Worm (Caenorhabditis elegans) whole organism, midembryonic: Measurements from ENCODE around the gene tofu-2.

Source experiments
- flt-1 ChIP-seq: fragments of 200-800 bp; sonication (Bioruptor generic); IDR thresholded peaks from 2 replicates; pipeline ENCODE4 v1.3.6; 2022; ENCODE audit warnings: missing genetic modification characterization, missing compliant biosample characterization
- med-1 ChIP-seq: sonication (generic microtip); optimal IDR thresholded peaks from 2 replicates; lab custom pipeline; 2017; ENCODE audit warnings: missing genetic modification characterization, mild to moderate bottlenecking, missing compliant biosample characterization, antibody characterized with exemption, missing genetic modification reagents; ENCODE audit not compliant: insufficient read depth
- ref-1 ChIP-seq: fragments of 200-800 bp; sonication (Bioruptor generic); conservative IDR thresholded peaks from 2 replicates; pipeline ENCODE4 v1.3.6; 2022; ENCODE audit warnings: missing genetic modification reagents, missing genetic modification characterization, missing compliant biosample characterization
- tab-1 ChIP-seq: fragments of 200-800 bp; sonication (Bioruptor generic); IDR thresholded peaks from 2 replicates; pipeline ENCODE4 v1.3.6; 2022; ENCODE audit warnings: missing genetic modification characterization, missing compliant biosample characterization
- ztf-23 ChIP-seq: fragments of 200-800 bp; sonication (Bioruptor generic); IDR thresholded peaks from 2 replicates; pipeline ENCODE4 v1.3.6; 2022; ENCODE audit warnings: missing genetic modification reagents, missing genetic modification characterization, missing compliant biosample characterization
- ztf-29 ChIP-seq: fragments of 200-800 bp; sonication (Bioruptor generic); IDR thresholded peaks from 2 replicates; pipeline ENCODE4 v1.3.6; 2022; ENCODE audit warnings: missing genetic modification reagents, missing genetic modification characterization, missing compliant biosample characterization

DNA sequence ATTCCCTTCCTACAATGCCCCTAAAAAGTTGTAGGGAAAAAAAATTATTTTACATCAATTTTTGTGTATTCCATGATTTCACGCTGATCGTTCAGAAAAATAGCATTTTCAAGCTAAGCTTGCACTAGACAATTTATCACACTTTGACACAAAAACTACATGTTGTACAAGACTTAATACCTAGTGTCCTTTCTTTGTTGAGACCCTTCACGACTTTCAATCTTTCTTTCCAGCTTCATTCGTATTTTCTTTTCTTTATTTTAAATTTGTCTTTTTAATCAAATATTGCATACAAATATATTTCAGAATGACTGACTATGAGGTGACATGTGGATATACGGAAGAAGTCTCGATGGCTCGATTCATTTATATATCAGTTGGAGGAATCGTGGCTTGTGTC is 5.0 kb downstream of the tofu-2 start, which contains the start of gene F20A1.2:
- no peak for TF ChIP-seq ztf-23 (GFP tag; lab: Robert Waterston, UW)
- TF ChIP-seq ztf-29: no peak
- no peak for TF ChIP-seq flt-1
- no peak for TF ChIP-seq med-1
- no peak for TF ChIP-seq tab-1 (GFP tag; lab: Robert Waterston, UW)
- TF ChIP-seq ref-1 (GFP tag; lab: Robert Waterston, UW): no peak
